Worm (Caenorhabditis elegans) whole organism, late embryonic: ENCODE data around the gene emc-1.
A peak's percentile ranks its signal among the peaks of the same experiment; 100 is the strongest.
"Not testable (repeated sequence)": the region's sequence is repeated elsewhere in the genome, so short reads cannot be mapped to it uniquely, and the experiment has no call there.

Source experiments
- C08G9.2 ChIP-seq: sonication (generic microtip); optimal IDR thresholded peaks from 2 replicates; lab custom pipeline; 2016; ENCODE audit warnings: mild to moderate bottlenecking, missing genetic modification characterization, moderate library complexity, missing compliant biosample characterization
- K02D7.2 ChIP-seq: sonication (generic microtip); optimal IDR thresholded peaks from 2 replicates; lab custom pipeline; 2017; ENCODE audit warnings: mild to moderate bottlenecking, missing genetic modification characterization, missing compliant biosample characterization
- ahr-1 ChIP-seq: sonication (generic microtip); optimal IDR thresholded peaks from 2 replicates; lab custom pipeline; 2016; ENCODE audit warnings: missing genetic modification characterization, missing compliant biosample characterization
- ceh-14 ChIP-seq: sonication (generic microtip); optimal IDR thresholded peaks from 2 replicates; lab custom pipeline; 2016; ENCODE audit warnings: missing genotype, missing genetic modification characterization, missing compliant biosample characterization
- ceh-18 ChIP-seq: sonication (generic microtip); optimal IDR thresholded peaks from 2 replicates; lab custom pipeline; 2016; ENCODE audit warnings: missing genetic modification characterization, missing compliant biosample characterization
- ceh-2 ChIP-seq: sonication (generic microtip); optimal IDR thresholded peaks from 2 replicates; lab custom pipeline; 2016; ENCODE audit warnings: missing genotype, missing genetic modification characterization, missing compliant biosample characterization
- ceh-24 ChIP-seq: sonication (generic microtip); optimal IDR thresholded peaks from 2 replicates; lab custom pipeline; 2016; ENCODE audit warnings: mild to moderate bottlenecking, missing genetic modification characterization, missing compliant biosample characterization
- ceh-30 ChIP-seq: fragments of 150-350 bp; optimal IDR thresholded peaks from 2 replicates; lab custom pipeline; 2014; ENCODE audit warnings: missing biosample characterization, missing genetic modification characterization
- ceh-31 ChIP-seq: sonication (generic microtip); optimal IDR thresholded peaks from 2 replicates; lab custom pipeline; 2016; ENCODE audit warnings: missing genetic modification characterization, missing compliant biosample characterization
- ceh-34 ChIP-seq: sonication (generic microtip); optimal IDR thresholded peaks from 2 replicates; lab custom pipeline; 2016; ENCODE audit warnings: mild to moderate bottlenecking, missing genetic modification characterization, missing compliant biosample characterization
- ceh-45 ChIP-seq: fragments of 200-800 bp; sonication (Bioruptor generic); IDR thresholded peaks from 2 replicates; pipeline ENCODE4 v1.3.6; 2022; ENCODE audit warnings: missing genetic modification reagents, missing genetic modification characterization, missing compliant biosample characterization
- ceh-9 ChIP-seq: sonication (generic microtip); optimal IDR thresholded peaks from 2 replicates; lab custom pipeline; 2016; ENCODE audit warnings: mild to moderate bottlenecking, missing genetic modification characterization, inconsistent platforms, missing compliant biosample characterization
- che-1 ChIP-seq: sonication (generic microtip); optimal IDR thresholded peaks from 2 replicates; lab custom pipeline; 2016; ENCODE audit warnings: mild to moderate bottlenecking, missing genetic modification characterization, missing compliant biosample characterization
- elt-2 ChIP-seq: sonication (generic microtip); optimal IDR thresholded peaks from 2 replicates; lab custom pipeline; 2016; ENCODE audit warnings: missing genetic modification reagents, missing genetic modification characterization, missing compliant biosample characterization
- ets-4 ChIP-seq: sonication (generic microtip); optimal IDR thresholded peaks from 2 replicates; lab custom pipeline; 2016; ENCODE audit warnings: missing genetic modification characterization, missing compliant biosample characterization
- eyg-1 ChIP-seq: sonication (generic microtip); optimal IDR thresholded peaks from 2 replicates; lab custom pipeline; 2016; ENCODE audit warnings: missing genotype, missing genetic modification characterization, missing compliant biosample characterization
- gmeb-2 ChIP-seq: sonication (generic microtip); optimal IDR thresholded peaks from 2 replicates; lab custom pipeline; 2016; ENCODE audit warnings: missing genetic modification characterization, inconsistent platforms, missing compliant biosample characterization
- hlh-15 ChIP-seq: sonication (generic microtip); optimal IDR thresholded peaks from 2 replicates; lab custom pipeline; 2016; ENCODE audit warnings: missing genetic modification characterization, missing compliant biosample characterization
- hlh-30 ChIP-seq: sonication (generic microtip); optimal IDR thresholded peaks from 2 replicates; lab custom pipeline; 2017; ENCODE audit warnings: antibody characterized with exemption, missing genetic modification characterization, missing compliant biosample characterization; ENCODE audit not compliant: insufficient read depth
- hlh-6 ChIP-seq: sonication (generic microtip); optimal IDR thresholded peaks from 2 replicates; lab custom pipeline; 2016; ENCODE audit warnings: missing genotype, missing genetic modification characterization, missing compliant biosample characterization
- lim-6 ChIP-seq: sonication (generic microtip); optimal IDR thresholded peaks from 2 replicates; lab custom pipeline; 2016; ENCODE audit warnings: missing genetic modification characterization, missing compliant biosample characterization
- madf-2 ChIP-seq: sonication (generic microtip); optimal IDR thresholded peaks from 2 replicates; lab custom pipeline; 2017; ENCODE audit warnings: missing genetic modification characterization, missing compliant biosample characterization
- mec-3 ChIP-seq: sonication (generic microtip); optimal IDR thresholded peaks from 2 replicates; lab custom pipeline; 2016; ENCODE audit warnings: borderline replicate concordance, missing genetic modification characterization, missing compliant biosample characterization
- nfya-1 ChIP-seq: sonication (generic microtip); optimal IDR thresholded peaks from 2 replicates; lab custom pipeline; 2017; ENCODE audit warnings: missing genetic modification characterization, mild to moderate bottlenecking, missing compliant biosample characterization, antibody characterized with exemption, moderate library complexity
- nhr-11 ChIP-seq: fragments of 150-350 bp; optimal IDR thresholded peaks from 2 replicates; lab custom pipeline; 2014; ENCODE audit warnings: missing biosample characterization, missing genetic modification characterization
- nhr-232 ChIP-seq: sonication (generic microtip); optimal IDR thresholded peaks from 2 replicates; lab custom pipeline; 2016; ENCODE audit warnings: missing genetic modification characterization, missing compliant biosample characterization
- pat-9 ChIP-seq: fragments of 200-800 bp; sonication (Bioruptor generic); optimal IDR thresholded peaks from 2 replicates; lab custom pipeline; 2018; ENCODE audit warnings: mild to moderate bottlenecking, missing genetic modification characterization, moderate library complexity, missing compliant biosample characterization
- pax-1 ChIP-seq: fragments of 150-350 bp; optimal IDR thresholded peaks from 2 replicates; lab custom pipeline; 2014; ENCODE audit warnings: missing biosample characterization, missing genetic modification characterization
- pqm-1 ChIP-seq: sonication (generic microtip); optimal IDR thresholded peaks from 2 replicates; lab custom pipeline; 2016; ENCODE audit warnings: missing genetic modification characterization, missing compliant biosample characterization
- ref-2 ChIP-seq: sonication (generic microtip); optimal IDR thresholded peaks from 2 replicates; lab custom pipeline; 2016; ENCODE audit warnings: missing genetic modification characterization, missing compliant biosample characterization
- sdc-2 ChIP-seq: sonication (generic microtip); optimal IDR thresholded peaks from 2 replicates; lab custom pipeline; 2016; ENCODE audit warnings: missing genotype, missing genetic modification characterization, missing compliant biosample characterization
- sox-2 ChIP-seq: fragments of 200-800 bp; sonication (Bioruptor generic); IDR thresholded peaks from 2 replicates; pipeline ENCODE4 v1.3.6; 2022; ENCODE audit warnings: missing genetic modification reagents, missing genetic modification characterization, missing compliant biosample characterization
- tbx-2 ChIP-seq: sonication (generic microtip); optimal IDR thresholded peaks from 2 replicates; lab custom pipeline; 2016; ENCODE audit warnings: missing genetic modification characterization, missing compliant biosample characterization
- tbx-7 ChIP-seq: sonication (generic microtip); optimal IDR thresholded peaks from 2 replicates; lab custom pipeline; 2016; ENCODE audit warnings: missing genotype, missing genetic modification characterization, missing compliant biosample characterization
- unc-42 ChIP-seq: sonication (generic microtip); optimal IDR thresholded peaks from 2 replicates; lab custom pipeline; 2016; ENCODE audit warnings: missing genotype, missing genetic modification characterization, missing compliant biosample characterization
- unc-55 ChIP-seq: sonication (generic microtip); optimal IDR thresholded peaks from 2 replicates; lab custom pipeline; 2017; ENCODE audit warnings: missing biosample characterization, missing genetic modification reagents, missing genetic modification characterization
- zip-5 ChIP-seq: sonication (generic microtip); optimal IDR thresholded peaks from 2 replicates; lab custom pipeline; 2016; ENCODE audit warnings: missing genetic modification characterization, missing compliant biosample characterization

Gene emc-1

ce11 chrII:1500286-1500840, at the start of gene emc-1:
TSS of gene emc-1 (minus strand) at chrII:1500330.
- TF ChIP-seq pat-9 (tag; lab: Kevin White, UChicago) (no peak), ceh-18 (tag; lab: Kevin White, UChicago) (no peak), elt-2 (tag; lab: Kevin White, UChicago) (peak; percentile 2), ceh-30 (tag; lab: Kevin White, UChicago) (no peak), ceh-2 (tag; lab: Kevin White, UChicago) (peak; percentile 55), unc-42 (peak; percentile 60), ets-4 (tag; lab: Kevin White, UChicago) (peak; percentile 33), gmeb-2 (tag; lab: Kevin White, UChicago) (no peak), ceh-14 (peak; percentile 27), che-1 (no peak), ceh-31 (tag; lab: Kevin White, UChicago) (peak; percentile 65), K02D7.2 (tag; lab: Kevin White, UChicago) (no peak), tbx-2 (peak; percentile 7), madf-2 (tag; lab: Kevin White, UChicago) (no peak), C08G9.2 (tag; lab: Kevin White, UChicago) (peak; percentile 30), zip-5 (tag; lab: Kevin White, UChicago) (peak; percentile 27), ref-2 (no peak)
- TF ChIP-seq, all 69 proteins: peak for 9

- no peak for TF ChIP-seq hlh-15
- no peak for TF ChIP-seq ahr-1 (tag; lab: Kevin White, UChicago)
- no peak for TF ChIP-seq sox-2 (GFP tag; lab: Robert Waterston, UW)
- TF ChIP-seq gmeb-2 (tag; lab: Kevin White, UChicago), result no peak
- no peak for TF ChIP-seq ets-4 (tag; lab: Kevin White, UChicago)
- TF ChIP-seq mec-3 (tag; lab: Kevin White, UChicago), result no peak
- no peak for TF ChIP-seq eyg-1 (tag; lab: Kevin White, UChicago)
- TF ChIP-seq hlh-30, result no peak
- TF ChIP-seq ceh-2 (tag; lab: Kevin White, UChicago), result no peak
These were observed 45.5 kb upstream of the emc-1 start, which contains the start of gene K05F6.12 for ce11 chrII:1545625-1546024. TSS of gene K05F6.12 (plus strand) at chrII:1545925.

- TF ChIP-seq nhr-232; K02D7.2 (tag; lab: Kevin White, UChicago); ceh-45 (GFP tag; lab: Robert Waterston, UW): not testable (repeated sequence)
These were observed 43.1 kb upstream of the emc-1 start, which contains the start of gene K05F6.4 for ce11 chrII:1543182-1543581. TSS of gene K05F6.4 (plus strand) at chrII:1543482.

- not testable (repeated sequence) for TF ChIP-seq ceh-34; hlh-30; ceh-2 (tag; lab: Kevin White, UChicago)
These were observed 40.5 kb upstream of the emc-1 start, which contains the start of gene poml-4 for ce11 chrII:1540628-1541027. TSS of gene poml-4 (plus strand) at chrII:1540928.

- TF ChIP-seq pax-1 (tag; lab: Kevin White, UChicago) (no peak), tbx-7 (tag; lab: Kevin White, UChicago) (no peak), lim-6 (tag; lab: Kevin White, UChicago) (no peak), hlh-15 (no peak)
These were observed 38.5 kb upstream of the emc-1 start, which contains the start of gene fbxb-44 for ce11 chrII:1538589-1538988. TSS of gene fbxb-44 (plus strand) at chrII:1538889.

- TF ChIP-seq ceh-34 (no peak), tbx-7 (tag; lab: Kevin White, UChicago) (no peak), unc-55 (no peak), sdc-2 (tag; lab: Kevin White, UChicago) (no peak), ceh-30 (tag; lab: Kevin White, UChicago) (no peak), ceh-24 (no peak), ceh-2 (tag; lab: Kevin White, UChicago) (no peak), gmeb-2 (tag; lab: Kevin White, UChicago) (no peak), K02D7.2 (tag; lab: Kevin White, UChicago) (no peak), hlh-6 (tag; lab: Kevin White, UChicago) (no peak), ceh-9 (tag; lab: Kevin White, UChicago) (no peak), nhr-11 (tag; lab: Kevin White, UChicago) (no peak), nfya-1 (tag; lab: Kevin White, UChicago) (no peak), pqm-1 (tag; lab: Kevin White, UChicago) (no peak)
- TF ChIP-seq, all 69 proteins: peak for 0
These were observed 37.2 kb upstream of the emc-1 start, which contains the start of gene fbxb-42 for ce11 chrII:1537321-1537720. TSS of gene fbxb-42 (plus strand) at chrII:1537621.
